Fruit fly (Drosophila melanogaster) whole organism, embryonic: ENCODE data around the gene ND-B18.
A peak's percentile ranks its signal among the peaks of the same experiment; 100 is the strongest.

Experiments
- Adf1 ChIP-seq: fragments of 200-800 bp; sonication (Bioruptor generic); IDR thresholded peaks from 2 replicates; pipeline ENCODE4 v1.3.6; 2022; ENCODE audit warnings: missing biosample characterization, missing genetic modification characterization
- CG10979 ChIP-seq: fragments of 200-800 bp; sonication (Bioruptor generic); optimal IDR thresholded peaks from 2 replicates; lab custom pipeline; 2018; ENCODE audit warnings: missing biosample characterization, mild to moderate bottlenecking, missing genetic modification characterization, moderate library complexity
- CG11456 ChIP-seq: fragments of 200-800 bp; sonication (Bioruptor generic); IDR thresholded peaks from 3 replicates; pipeline ENCODE4 v1.3.6; 2022; ENCODE audit warnings: missing biosample characterization, missing genetic modification characterization
- CG11723 ChIP-seq: fragments of 200-800 bp; sonication (Bioruptor generic); optimal IDR thresholded peaks from 2 replicates; lab custom pipeline; 2017; ENCODE audit warnings: missing biosample characterization, mild to moderate bottlenecking, missing genetic modification characterization
- CG13123 ChIP-seq: fragments of 200-800 bp; sonication (Bioruptor generic); optimal IDR thresholded peaks from 2 replicates; lab custom pipeline; 2016; ENCODE audit warnings: missing biosample characterization, missing genetic modification characterization
- CG14860 ChIP-seq: fragments of 200-800 bp; sonication (Bioruptor generic); IDR thresholded peaks from 3 replicates; pipeline ENCODE4 v1.3.6; 2022; ENCODE audit warnings: missing biosample characterization, missing genetic modification characterization; ENCODE audit not compliant: partially characterized antibody
- CG16815 ChIP-seq: fragments of 200-800 bp; sonication (Bioruptor generic); optimal IDR thresholded peaks from 3 replicates; lab custom pipeline; 2017; ENCODE audit warnings: missing biosample characterization, mild to moderate bottlenecking, missing genetic modification characterization
- CG18599 ChIP-seq: fragments of 200-800 bp; sonication (Bioruptor generic); optimal IDR thresholded peaks from 3 replicates; lab custom pipeline; 2017; ENCODE audit warnings: missing biosample characterization, missing genetic modification characterization, mild to moderate bottlenecking, moderate library complexity, missing genetic modification reagents
- CG2199 ChIP-seq: fragments of 200-800 bp; sonication (Bioruptor generic); IDR thresholded peaks from 3 replicates; pipeline ENCODE4 v1.3.6; 2022; ENCODE audit warnings: missing biosample characterization, missing genetic modification characterization
- CG2712 ChIP-seq: fragments of 200-800 bp; optimal IDR thresholded peaks from 3 replicates; lab custom pipeline; 2019; ENCODE audit warnings: missing biosample characterization, mild to moderate bottlenecking, missing genetic modification characterization, moderate library complexity
- CG2875 ChIP-seq: fragments of 200-800 bp; sonication (Bioruptor generic); optimal IDR thresholded peaks from 2 replicates; lab custom pipeline; 2017; ENCODE audit warnings: missing biosample characterization, mild to moderate bottlenecking, missing genetic modification characterization, missing genetic modification reagents
- CG2889 ChIP-seq: fragments of 200-800 bp; sonication (Bioruptor generic); IDR thresholded peaks from 3 replicates; pipeline ENCODE4 v1.3.6; 2022; ENCODE audit warnings: missing biosample characterization, missing genetic modification characterization
- CG31365 ChIP-seq: fragments of 200-800 bp; sonication (Bioruptor generic); optimal IDR thresholded peaks from 2 replicates; lab custom pipeline; 2018; ENCODE audit warnings: missing biosample characterization, mild to moderate bottlenecking, missing genetic modification characterization
- CG34422 ChIP-seq: fragments of 200-800 bp; sonication (Bioruptor generic); IDR thresholded peaks from 3 replicates; pipeline ENCODE4 v1.3.6; 2022; ENCODE audit warnings: missing biosample characterization, missing genetic modification characterization
- CG42726 ChIP-seq: fragments of 200-800 bp; sonication (Bioruptor generic); IDR thresholded peaks from 2 replicates; pipeline ENCODE4 v1.3.6; 2022; ENCODE audit warnings: missing biosample characterization, missing genetic modification characterization; ENCODE audit not compliant: partially characterized antibody
- CG5953 ChIP-seq: fragments of 200-800 bp; sonication (Bioruptor generic); IDR thresholded peaks from 2 replicates; pipeline ENCODE4 v1.3.6; 2022; ENCODE audit warnings: missing biosample characterization, missing genetic modification characterization
- CG7372 ChIP-seq: fragments of 200-800 bp; sonication (Bioruptor generic); IDR thresholded peaks from 2 replicates; pipeline ENCODE4 v1.3.6; 2022; ENCODE audit warnings: missing biosample characterization, missing genetic modification characterization
- CG7928 ChIP-seq: fragments of 200-800 bp; sonication (Bioruptor generic); optimal IDR thresholded peaks from 2 replicates; lab custom pipeline; 2017; ENCODE audit warnings: missing biosample characterization, mild to moderate bottlenecking, missing genetic modification characterization
- CG9609 ChIP-seq: fragments of 200-800 bp; sonication (Bioruptor generic); optimal IDR thresholded peaks from 3 replicates; lab custom pipeline; 2016; ENCODE audit warnings: missing biosample characterization, missing genetic modification characterization
- CG9817 ChIP-seq: fragments of 200-800 bp; sonication (Bioruptor generic); optimal IDR thresholded peaks from 2 replicates; lab custom pipeline; 2018; ENCODE audit warnings: missing biosample characterization, mild to moderate bottlenecking, missing genetic modification characterization, moderate library complexity
- Dek ChIP-seq: fragments of 200-800 bp; sonication (Bioruptor generic); optimal IDR thresholded peaks from 3 replicates; lab custom pipeline; 2019; ENCODE audit warnings: missing biosample characterization, mild to moderate bottlenecking, missing genetic modification characterization, moderate library complexity
- Dip3 ChIP-seq: fragments of 200-800 bp; sonication (Bioruptor generic); optimal IDR thresholded peaks from 3 replicates; lab custom pipeline; 2016; ENCODE audit warnings: missing biosample characterization, missing genetic modification characterization
- Doc3 ChIP-seq: fragments of 200-800 bp; sonication (Bioruptor generic); IDR thresholded peaks from 3 replicates; pipeline ENCODE4 v1.3.6; 2022; ENCODE audit warnings: missing biosample characterization, missing genetic modification characterization; ENCODE audit not compliant: partially characterized antibody
- Hand ChIP-seq: fragments of 200-800 bp; sonication (Bioruptor generic); optimal IDR thresholded peaks from 2 replicates; lab custom pipeline; 2017; ENCODE audit warnings: mild to moderate bottlenecking, missing biosample characterization, missing genetic modification reagents, missing genetic modification characterization
- Hsf ChIP-seq: fragments of 200-800 bp; sonication (Bioruptor generic); optimal IDR thresholded peaks from 3 replicates; lab custom pipeline; 2016; ENCODE audit warnings: missing biosample characterization, missing genetic modification characterization
- MBD-R2 ChIP-seq: fragments of 200-800 bp; sonication (Bioruptor generic); IDR thresholded peaks from 2 replicates; pipeline ENCODE4 v1.3.6; 2022; ENCODE audit warnings: missing biosample characterization, missing genetic modification characterization
- Max ChIP-seq: fragments of 200-800 bp; sonication (Bioruptor generic); optimal IDR thresholded peaks from 2 replicates; lab custom pipeline; 2016; ENCODE audit warnings: missing biosample characterization, mild to moderate bottlenecking, missing genetic modification characterization
- NK7.1 ChIP-seq: fragments of 200-800 bp; sonication (Bioruptor generic); optimal IDR thresholded peaks from 3 replicates; lab custom pipeline; 2016; ENCODE audit warnings: missing biosample characterization, missing genetic modification characterization
- NfI ChIP-seq: fragments of 200-800 bp; sonication (Bioruptor generic); optimal IDR thresholded peaks from 3 replicates; lab custom pipeline; 2018; ENCODE audit warnings: missing biosample characterization, mild to moderate bottlenecking, missing genetic modification characterization, moderate library complexity
- Opbp ChIP-seq: fragments of 200-800 bp; sonication (Bioruptor generic); IDR thresholded peaks from 3 replicates; pipeline ENCODE4 v1.3.6; 2022; ENCODE audit warnings: missing biosample characterization, missing genetic modification characterization; ENCODE audit not compliant: partially characterized antibody
- Rx ChIP-seq: fragments of 200-800 bp; sonication (Bioruptor generic); IDR thresholded peaks from 2 replicates; pipeline ENCODE4 v1.3.6; 2022; ENCODE audit warnings: missing biosample characterization, missing genetic modification characterization
- Taf1 ChIP-seq: fragments of 200-800 bp; sonication (Bioruptor generic); IDR thresholded peaks from 2 replicates; pipeline ENCODE4 v1.3.6; 2022; ENCODE audit warnings: missing biosample characterization, missing genetic modification characterization
- Vsx1 ChIP-seq: fragments of 200-800 bp; sonication (Bioruptor generic); optimal IDR thresholded peaks from 2 replicates; lab custom pipeline; 2017; ENCODE audit warnings: missing biosample characterization, mild to moderate bottlenecking, missing genetic modification characterization, missing genetic modification reagents
- bigmax ChIP-seq: fragments of 200-800 bp; sonication (Bioruptor generic); optimal IDR thresholded peaks from 2 replicates; lab custom pipeline; 2018; ENCODE audit warnings: missing biosample characterization, mild to moderate bottlenecking, missing genetic modification characterization
- btn ChIP-seq: fragments of 200-800 bp; sonication (Bioruptor generic); optimal IDR thresholded peaks from 2 replicates; lab custom pipeline; 2016; ENCODE audit warnings: missing biosample characterization, missing genetic modification characterization
- cad ChIP-seq: fragments of >200 bp; optimal IDR thresholded peaks from 2 replicates; lab custom pipeline; 2017; ENCODE audit warnings: missing biosample characterization, missing genetic modification characterization
- cas ChIP-seq: fragments of 200-800 bp; sonication (Bioruptor generic); IDR thresholded peaks from 2 replicates; pipeline ENCODE4 v1.3.6; 2022; ENCODE audit warnings: missing biosample characterization, missing genetic modification characterization
- croc ChIP-seq: fragments of 200-800 bp; sonication (Bioruptor generic); conservative IDR thresholded peaks from 3 replicates; pipeline ENCODE4 v1.3.6; 2022; ENCODE audit warnings: missing biosample characterization, missing genetic modification characterization
- cwo ChIP-seq: fragments of 200-800 bp; sonication (Bioruptor generic); optimal IDR thresholded peaks from 3 replicates; lab custom pipeline; 2017; ENCODE audit warnings: missing biosample characterization, missing genetic modification characterization, mild to moderate bottlenecking, moderate library complexity, missing genetic modification reagents
- da ChIP-seq: fragments of 200-800 bp; sonication (Bioruptor generic); optimal IDR thresholded peaks from 2 replicates; lab custom pipeline; 2016; ENCODE audit warnings: missing biosample characterization, missing genetic modification characterization
- disco-r ChIP-seq: fragments of 200-800 bp; sonication (Bioruptor generic); optimal IDR thresholded peaks from 2 replicates; lab custom pipeline; 2016; ENCODE audit warnings: missing biosample characterization, missing genetic modification characterization
- gem ChIP-seq: fragments of 200-800 bp; sonication (Bioruptor generic); optimal IDR thresholded peaks from 2 replicates; lab custom pipeline; 2019; ENCODE audit warnings: missing biosample characterization, mild to moderate bottlenecking, missing genetic modification characterization, moderate library complexity
- peb ChIP-seq: fragments of 200-800 bp; sonication (Bioruptor generic); IDR thresholded peaks from 2 replicates; pipeline ENCODE4 v1.3.6; 2022; ENCODE audit warnings: missing biosample characterization, missing genetic modification characterization
- pho ChIP-seq: fragments of 200-800 bp; sonication (Bioruptor generic); optimal IDR thresholded peaks from 2 replicates; lab custom pipeline; 2016; ENCODE audit warnings: missing biosample characterization, missing genetic modification characterization
- pnt ChIP-seq: fragments of 200-800 bp; sonication (Bioruptor generic); optimal IDR thresholded peaks from 3 replicates; lab custom pipeline; 2016; ENCODE audit warnings: missing biosample characterization, missing genetic modification characterization
- pum ChIP-seq: fragments of 200-800 bp; sonication (Bioruptor generic); optimal IDR thresholded peaks from 2 replicates; lab custom pipeline; 2016; ENCODE audit warnings: missing biosample characterization, missing genetic modification characterization
- slp2 ChIP-seq: fragments of 200-800 bp; sonication (Bioruptor generic); optimal IDR thresholded peaks from 2 replicates; lab custom pipeline; 2016; ENCODE audit warnings: missing biosample characterization, missing genetic modification characterization
- ssp ChIP-seq: fragments of 200-800 bp; sonication (Bioruptor generic); IDR thresholded peaks from 2 replicates; pipeline ENCODE4 v1.3.6; 2022; ENCODE audit warnings: missing biosample characterization, missing genetic modification characterization
- tap ChIP-seq: fragments of 200-800 bp; optimal IDR thresholded peaks from 3 replicates; lab custom pipeline; 2019; ENCODE audit warnings: missing biosample characterization, mild to moderate bottlenecking, missing genetic modification characterization, moderate library complexity
- tgo ChIP-seq: fragments of 200-800 bp; sonication (Bioruptor generic); IDR thresholded peaks from 3 replicates; pipeline ENCODE4 v1.3.6; 2022; ENCODE audit warnings: missing biosample characterization, missing genetic modification characterization
- tin ChIP-seq: fragments of 200-800 bp; sonication (Bioruptor generic); optimal IDR thresholded peaks from 3 replicates; lab custom pipeline; 2016; ENCODE audit warnings: missing biosample characterization, missing genetic modification characterization

ND-B18 gene

dm6 chrX:15021021-15021477 is 42.5 kb upstream of the ND-B18 start (continued):
- TF ChIP-seq Dip3 (GFP tag; lab: Kevin White, UChicago): no peak
- TF ChIP-seq Rx (GFP tag; lab: Robert Waterston, UW): 0 out of 2 replicates have a peak, but pooled peaks have one; percentile 35
- no peak for TF ChIP-seq CG42726 (GFP tag; lab: Robert Waterston, UW)
- TF ChIP-seq Dek (tag; lab: Kevin White, UChicago): peak; percentile 55
- peak; percentile 58 for TF ChIP-seq cwo
- TF ChIP-seq CG2875 (GFP tag; lab: Kevin White, UChicago): peak; percentile 85
- TF ChIP-seq Taf1 (GFP tag; lab: Robert Waterston, UW): no peak
- 0 out of 3 replicates have a peak, but pooled peaks have one; percentile 10 for TF ChIP-seq Opbp (GFP tag; lab: Robert Waterston, UW)
- TF ChIP-seq Max (GFP tag; lab: Kevin White, UChicago): peak; percentile 51
- no peak for TF ChIP-seq slp2 (GFP tag; lab: Kevin White, UChicago)
- TF ChIP-seq bigmax (GFP tag; lab: Kevin White, UChicago): no peak
- TF ChIP-seq CG16815 (GFP tag; lab: Kevin White, UChicago): peak; percentile 82
- peak; percentile 45 for TF ChIP-seq Hand (GFP tag; lab: Kevin White, UChicago)
- peak; percentile 41 for TF ChIP-seq CG13123 (GFP tag; lab: Kevin White, UChicago)
- TF ChIP-seq MBD-R2: no peak
- peak; percentile 84 for TF ChIP-seq tap
- TF ChIP-seq btn (GFP tag; lab: Kevin White, UChicago): no peak
- no peak for TF ChIP-seq Adf1 (GFP tag; lab: Robert Waterston, UW)
- no peak for TF ChIP-seq pum (GFP tag; lab: Kevin White, UChicago)
- TF ChIP-seq Doc3 (GFP tag; lab: Robert Waterston, UW): no peak
- peak; percentile 97 for TF ChIP-seq CG2712
- TF ChIP-seq CG7372: peak; percentile 44; the same call in 1 of the 2 replicates
- TF ChIP-seq ssp (GFP tag; lab: Robert Waterston, UW): peak; percentile 82
- TF ChIP-seq NK7.1 (GFP tag; lab: Kevin White, UChicago): no peak
- TF ChIP-seq CG14860 (GFP tag; lab: Robert Waterston, UW): no peak
- peak; percentile 60; the same call in 1 of the 2 replicates for TF ChIP-seq peb (GFP tag; lab: Robert Waterston, UW)
- peak; percentile 5 for TF ChIP-seq pnt
- no peak for TF ChIP-seq disco-r (GFP tag; lab: Kevin White, UChicago)
- peak; percentile 95 for TF ChIP-seq gem
- peak; percentile 53; the same call in 1 of the 2 replicates for TF ChIP-seq CG5953 (GFP tag; lab: Robert Waterston, UW)
- TF ChIP-seq CG31365 (tag; lab: Kevin White, UChicago): no peak
- peak; percentile 83 for TF ChIP-seq CG18599 (GFP tag; lab: Kevin White, UChicago)
- TF ChIP-seq CG11456 (GFP tag; lab: Robert Waterston, UW): no peak
- TF ChIP-seq CG2199 (GFP tag; lab: Robert Waterston, UW): no peak
- peak; percentile 58 for TF ChIP-seq NfI (GFP tag; lab: Kevin White, UChicago)
- peak; percentile 62 for TF ChIP-seq CG9817
- peak; percentile 27 for TF ChIP-seq Vsx1 (GFP tag; lab: Kevin White, UChicago)
- TF ChIP-seq CG11723: peak; percentile 59
- TF ChIP-seq cas (GFP tag; lab: Robert Waterston, UW): no peak
- TF ChIP-seq da (GFP tag; lab: Kevin White, UChicago): no peak
- peak; percentile 96 for TF ChIP-seq CG10979
- TF ChIP-seq croc: peak; percentile 89
- TF ChIP-seq CG34422 (GFP tag; lab: Robert Waterston, UW): peak; percentile 78; the same call in 2 of the 3 replicates
- no peak for TF ChIP-seq CG9609 (GFP tag; lab: Kevin White, UChicago)
- TF ChIP-seq pho (GFP tag; lab: Kevin White, UChicago): no peak
- TF ChIP-seq CG7928 (GFP tag; lab: Kevin White, UChicago): no peak
- TF ChIP-seq cad (GFP tag; lab: Kevin White, UChicago): no peak
- TF ChIP-seq CG2889 (GFP tag; lab: Robert Waterston, UW): no peak
- TF ChIP-seq tgo (GFP tag; lab: Robert Waterston, UW): peak; percentile 82
- peak; percentile 78 for TF ChIP-seq tin (GFP tag; lab: Kevin White, UChicago)
- TF ChIP-seq Hsf (GFP tag; lab: Kevin White, UChicago): no peak
